Fruit fly (Drosophila melanogaster): Measurements from ENCODE around the gene CG9213.

CG9213 gene

DNA sequence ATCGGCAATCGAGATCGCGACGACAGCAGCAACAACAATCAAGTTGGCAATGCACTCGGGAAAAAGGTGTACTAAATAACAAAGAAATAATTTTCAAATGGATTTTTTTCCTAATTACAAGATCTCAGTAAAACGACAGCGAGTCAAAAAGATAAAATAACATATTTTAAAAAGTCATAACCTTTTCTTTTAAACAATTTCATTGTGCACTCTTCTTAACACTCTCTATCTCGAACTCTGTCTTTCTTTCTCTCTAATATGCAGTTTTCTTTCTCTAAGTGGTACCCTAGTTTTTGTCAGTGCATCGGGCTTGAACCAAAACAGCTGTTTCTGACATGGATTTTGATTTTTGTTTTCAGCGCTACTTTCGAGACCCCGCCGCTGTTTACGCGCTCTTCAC lies 25.3 kb downstream of the CG9213 start (continued):
- TF ChIP-seq tx (GFP tag; optimal IDR thresholded peaks at IDR 0.05) (peak; percentile 60), Sin3A (optimal IDR thresholded peaks at IDR 0.05) (no peak), CG4730 (GFP tag; IDR thresholded peaks at IDR 0.05) (peak; percentile 24; the same call in 1 of the 2 replicates), D (optimal IDR thresholded peaks at IDR 0.05) (no peak), D (GFP tag; optimal IDR thresholded peaks at IDR 0.05) (peak; percentile 64), Max (GFP tag; optimal IDR thresholded peaks at IDR 0.05) (peak; percentile 35), tna (GFP tag; IDR thresholded peaks at IDR 0.05; ENCODE audit: partially characterized antibody) (no peak), CG11695 (GFP tag; IDR thresholded peaks at IDR 0.05) (peak; percentile 75; the same call in 2 of the 3 replicates), Deaf1 (tag; optimal IDR thresholded peaks at IDR 0.05) (peak; percentile 66), fd102C (GFP tag; optimal IDR thresholded peaks at IDR 0.05) (no peak), CG9727 (GFP tag; optimal IDR thresholded peaks at IDR 0.05) (peak; percentile 74), Xbp1 (GFP tag; optimal IDR thresholded peaks at IDR 0.05) (peak; percentile 71), vfl (GFP tag; optimal IDR thresholded peaks at IDR 0.05) (peak; percentile 14), CG7556 (GFP tag; optimal IDR thresholded peaks at IDR 0.05) (peak; percentile 79), HLH54F (GFP tag; optimal IDR thresholded peaks at IDR 0.05) (peak; percentile 64), pfk (GFP tag; optimal IDR thresholded peaks at IDR 0.05) (no peak), CG17361 (GFP tag; IDR thresholded peaks at IDR 0.05) (peak; percentile 89), hb (GFP tag; IDR thresholded peaks at IDR 0.05; ENCODE audit: partially characterized antibody) (no peak), CG34224 (GFP tag; IDR thresholded peaks at IDR 0.05; ENCODE audit: partially characterized antibody) (no peak), corto (GFP tag; optimal IDR thresholded peaks at IDR 0.05) (no peak), CG11504 (tag; optimal IDR thresholded peaks at IDR 0.05) (peak; percentile 88), Antp (GFP tag; optimal IDR thresholded peaks at IDR 0.05) (peak; percentile 66), gsb-n (tag; optimal IDR thresholded peaks at IDR 0.05) (peak; percentile 43), Lpt (GFP tag; optimal IDR thresholded peaks at IDR 0.05) (no peak), CG9215 (GFP tag; IDR thresholded peaks at IDR 0.05) (peak; percentile 94), Nf-YA (GFP tag; IDR thresholded peaks at IDR 0.05) (peak; percentile 32; the same call in 1 of the 2 replicates), onecut (GFP tag; IDR thresholded peaks at IDR 0.05) (peak; percentile 48; the same call in 1 of the 2 replicates), ab (GFP tag; optimal IDR thresholded peaks at IDR 0.05) (peak; percentile 10), dysf (GFP tag; IDR thresholded peaks at IDR 0.05) (peak; percentile 89), vvl (GFP tag; IDR thresholded peaks at IDR 0.05) (peak; percentile 77), Ravus (GFP tag; IDR thresholded peaks at IDR 0.05) (peak; percentile 55), CG31365 (tag; optimal IDR thresholded peaks at IDR 0.05) (no peak), CG32767 (GFP tag; IDR thresholded peaks at IDR 0.05) (no peak; the same call in 1 of the 2 replicates), pzg (GFP tag; optimal IDR thresholded peaks at IDR 0.05) (no peak), Hr3 (GFP tag; optimal IDR thresholded peaks at IDR 0.05) (peak; percentile 56), Blimp-1 (GFP tag; optimal IDR thresholded peaks at IDR 0.05) (peak; percentile 67), HmgZ (tag; optimal IDR thresholded peaks at IDR 0.05) (peak; percentile 47), Dbx (GFP tag; IDR thresholded peaks at IDR 0.05) (peak; percentile 63), CG7786 (GFP tag; optimal IDR thresholded peaks at IDR 0.05) (peak; percentile 71), gcm (GFP tag; optimal IDR thresholded peaks at IDR 0.05) (peak; percentile 50), sob (GFP tag; IDR thresholded peaks at IDR 0.05) (peak; percentile 66; the same call in 1 of the 2 replicates), ranshi (GFP tag; IDR thresholded peaks at IDR 0.05) (peak; percentile 69), B-H2 (GFP tag; optimal IDR thresholded peaks at IDR 0.05) (no peak), sens-2 (GFP tag; IDR thresholded peaks at IDR 0.05) (0 out of 2 replicates have a peak, but pooled peaks have one; percentile 28), CG5245 (GFP tag; optimal IDR thresholded peaks at IDR 0.05) (peak; percentile 41), nmo (GFP tag; optimal IDR thresholded peaks at IDR 0.05) (peak; percentile 87), CG13624 (GFP tag; optimal IDR thresholded peaks at IDR 0.05) (peak; percentile 72), CG3281 (GFP tag; optimal IDR thresholded peaks at IDR 0.05) (peak; percentile 82), crol (GFP tag; IDR thresholded peaks at IDR 0.05) (no peak), H2.0 (GFP tag; IDR thresholded peaks at IDR 0.05) (peak; percentile 61), Dref (GFP tag; IDR thresholded peaks at IDR 0.05) (no peak), gsb (GFP tag; IDR thresholded peaks at IDR 0.05) (peak; percentile 66)
